Worm (Caenorhabditis elegans) whole organism, L1 larva: Measurements from ENCODE around the gene F27E5.8.

Experiments used
- C04F5.9 ChIP-seq: sonication (generic microtip); optimal IDR thresholded peaks from 2 replicates; lab custom pipeline; 2016; ENCODE audit warnings: missing genetic modification characterization, missing compliant biosample characterization
- C16A3.4 ChIP-seq: fragments of 150-350 bp; optimal IDR thresholded peaks from 2 replicates; lab custom pipeline; 2014; ENCODE audit warnings: missing biosample characterization, missing genetic modification characterization
- F16B12.6 ChIP-seq: fragments of 150-350 bp; optimal IDR thresholded peaks from 2 replicates; lab custom pipeline; 2014; ENCODE audit warnings: missing biosample characterization, missing genetic modification characterization
- Y116A8C.19 ChIP-seq: sonication (generic microtip); optimal IDR thresholded peaks from 2 replicates; lab custom pipeline; 2016; ENCODE audit warnings: missing compliant biosample characterization, missing genetic modification characterization, borderline replicate concordance
- aly-2 ChIP-seq: fragments of 150-350 bp; optimal IDR thresholded peaks from 2 replicates; lab custom pipeline; 2014; ENCODE audit warnings: missing biosample characterization, missing genetic modification characterization
- blmp-1 ChIP-seq: fragments of 150-350 bp; optimal IDR thresholded peaks from 2 replicates; lab custom pipeline; 2014; ENCODE audit warnings: missing biosample characterization, missing genetic modification characterization
- ceh-63 ChIP-seq: fragments of 200-800 bp; sonication (Bioruptor generic); optimal IDR thresholded peaks from 2 replicates; lab custom pipeline; 2018; ENCODE audit warnings: mild to moderate bottlenecking, missing genetic modification characterization, missing compliant biosample characterization
- ceh-82 ChIP-seq, 3 experiments: fragments of 150-350 bp in 1 of 3; sonication (generic microtip) in 2 of 3; optimal IDR thresholded peaks; 2 replicates each; lab custom pipeline; 2014 to 2017; ENCODE audit warnings: missing biosample characterization in 3 of 3, missing genetic modification characterization in 3 of 3
- ceh-90 ChIP-seq: sonication (generic microtip); optimal IDR thresholded peaks from 2 replicates; lab custom pipeline; 2016; ENCODE audit warnings: missing genetic modification characterization, missing compliant biosample characterization
- ces-1 ChIP-seq: fragments of 150-350 bp; optimal IDR thresholded peaks from 2 replicates; lab custom pipeline; 2014; ENCODE audit warnings: missing biosample characterization, missing genetic modification reagents, missing genetic modification characterization
- dpl-1 ChIP-seq, 3 experiments: fragments of 150-350 bp in 2 of 3; sonication (generic microtip) in 1 of 3; optimal IDR thresholded peaks; 2 replicates each; lab custom pipeline; 2014 to 2017; ENCODE audit warnings: missing biosample characterization in 3 of 3, missing genetic modification characterization in 3 of 3, missing genetic modification reagents in 3 of 3
- efl-1 ChIP-seq, 4 experiments: fragments of 150-350 bp; optimal IDR thresholded peaks in 3 of 4; peaks in 1 of 4; 1 replicate in 1 of 4; 2 replicates in 3 of 4; lab custom pipeline; 2014; ENCODE audit warnings: missing biosample characterization in 2 of 4, missing genetic modification characterization in 2 of 4, missing genetic modification reagents in 2 of 4
- egl-13 ChIP-seq: sonication (generic microtip); optimal IDR thresholded peaks from 2 replicates; lab custom pipeline; 2016; ENCODE audit warnings: missing genotype, missing genetic modification reagents, missing genetic modification characterization, missing compliant biosample characterization
- elt-2 ChIP-seq: sonication (generic microtip); optimal IDR thresholded peaks from 2 replicates; lab custom pipeline; 2016; ENCODE audit warnings: missing genetic modification characterization, mild to moderate bottlenecking, inconsistent platforms, missing compliant biosample characterization, missing genetic modification reagents
- elt-3 ChIP-seq, 6 experiments: fragments of 150-350 bp in 1 of 6; sonication (generic microtip); optimal IDR thresholded peaks; 2 replicates each; lab custom pipeline; 2017 to 2018; ENCODE audit warnings: missing biosample characterization in 6 of 6, missing genetic modification characterization in 6 of 6, inconsistent platforms in 1 of 6
- ets-5 ChIP-seq: fragments of 200-800 bp; sonication (Bioruptor generic); IDR thresholded peaks from 2 replicates; pipeline ENCODE4 v1.3.6; 2022; ENCODE audit warnings: missing genetic modification characterization, missing compliant biosample characterization
- fkh-10 ChIP-seq: sonication (generic microtip); optimal IDR thresholded peaks from 2 replicates; lab custom pipeline; 2017; ENCODE audit warnings: missing biosample characterization, missing genetic modification reagents, missing genetic modification characterization
- fkh-4 ChIP-seq: sonication (generic microtip); optimal IDR thresholded peaks from 2 replicates; lab custom pipeline; 2016; ENCODE audit warnings: missing compliant biosample characterization, missing genetic modification characterization, borderline replicate concordance
- fos-1 ChIP-seq: fragments of 150-350 bp; optimal IDR thresholded peaks from 2 replicates; lab custom pipeline; 2014; ENCODE audit warnings: missing biosample characterization, missing genetic modification characterization
- hlh-4 ChIP-seq: sonication (generic microtip); optimal IDR thresholded peaks from 2 replicates; lab custom pipeline; 2016; ENCODE audit warnings: mild to moderate bottlenecking, missing genetic modification characterization, missing compliant biosample characterization
- hpl-2 ChIP-seq: fragments of 150-350 bp; optimal IDR thresholded peaks from 2 replicates; lab custom pipeline; 2014; ENCODE audit warnings: missing biosample characterization, missing genetic modification reagents, missing genetic modification characterization
- jun-1 ChIP-seq: fragments of 150-350 bp; optimal IDR thresholded peaks from 2 replicates; lab custom pipeline; 2014; ENCODE audit warnings: missing biosample characterization, missing genetic modification reagents, missing genetic modification characterization
- lin-13 ChIP-seq: fragments of 150-350 bp; optimal IDR thresholded peaks from 2 replicates; lab custom pipeline; 2014; ENCODE audit warnings: missing biosample characterization, missing genetic modification reagents, missing genetic modification characterization
- lin-14 ChIP-seq: fragments of 200-800 bp; sonication (Bioruptor generic); optimal IDR thresholded peaks from 2 replicates; lab custom pipeline; 2018; ENCODE audit warnings: mild to moderate bottlenecking, missing genetic modification characterization, moderate library complexity, missing compliant biosample characterization
- lin-15B ChIP-seq: fragments of 150-350 bp; sonication (generic microtip); optimal IDR thresholded peaks from 3 replicates; lab custom pipeline; 2014; ENCODE audit warnings: missing biosample characterization, missing genetic modification characterization
- lin-35 ChIP-seq, 2 experiments: fragments of 150-350 bp; optimal IDR thresholded peaks; 2 replicates each; lab custom pipeline; 2014; ENCODE audit warnings: missing biosample characterization in 2 of 2, missing genetic modification characterization in 2 of 2, missing genetic modification reagents in 2 of 2
- lin-39 ChIP-seq: fragments of 150-350 bp; optimal IDR thresholded peaks from 2 replicates; lab custom pipeline; 2014; ENCODE audit warnings: missing biosample characterization, missing genetic modification reagents, missing genetic modification characterization
- lir-3 ChIP-seq: sonication (generic microtip); optimal IDR thresholded peaks from 2 replicates; lab custom pipeline; 2016; ENCODE audit warnings: mild to moderate bottlenecking, missing genetic modification characterization, moderate library complexity, missing compliant biosample characterization; ENCODE audit not compliant: poor library complexity
- lsy-2 ChIP-seq, 2 experiments: fragments of 150-350 bp; optimal IDR thresholded peaks; 2 replicates each; lab custom pipeline; 2014; ENCODE audit warnings: missing biosample characterization in 2 of 2, missing genetic modification characterization in 2 of 2
- mab-9 ChIP-seq: fragments of 200-800 bp; sonication (Bioruptor generic); IDR thresholded peaks from 2 replicates; pipeline ENCODE4 v1.3.6; 2022; ENCODE audit warnings: missing genetic modification reagents, missing genetic modification characterization, missing compliant biosample characterization
- nhr-237 ChIP-seq: fragments of 150-350 bp; optimal IDR thresholded peaks from 2 replicates; lab custom pipeline; 2014; ENCODE audit warnings: missing biosample characterization, missing genetic modification characterization
- nhr-28 ChIP-seq: fragments of 150-350 bp; optimal IDR thresholded peaks from 2 replicates; lab custom pipeline; 2014; ENCODE audit warnings: missing biosample characterization, missing genetic modification characterization
- nhr-71 ChIP-seq: sonication (generic microtip); optimal IDR thresholded peaks from 2 replicates; lab custom pipeline; 2016; ENCODE audit warnings: mild to moderate bottlenecking, missing genetic modification characterization, moderate library complexity, missing compliant biosample characterization
- nhr-76 ChIP-seq: sonication (generic microtip); optimal IDR thresholded peaks from 2 replicates; lab custom pipeline; 2017; ENCODE audit warnings: missing biosample characterization, missing genetic modification characterization
- nhr-77 ChIP-seq: fragments of 150-350 bp; optimal IDR thresholded peaks from 2 replicates; lab custom pipeline; 2014; ENCODE audit warnings: missing biosample characterization, missing genetic modification characterization
- nhr-84 ChIP-seq: sonication (generic microtip); optimal IDR thresholded peaks from 2 replicates; lab custom pipeline; 2017; ENCODE audit warnings: missing biosample characterization, missing genetic modification characterization
- rnt-1 ChIP-seq: sonication (generic microtip); optimal IDR thresholded peaks from 2 replicates; lab custom pipeline; 2016; ENCODE audit warnings: mild to moderate bottlenecking, missing genetic modification characterization, moderate library complexity, missing compliant biosample characterization
- skn-1 ChIP-seq: fragments of 150-350 bp; optimal IDR thresholded peaks from 2 replicates; lab custom pipeline; 2014; ENCODE audit warnings: missing biosample characterization, missing genetic modification characterization
- snpc-4 ChIP-seq: fragments of 150-350 bp; optimal IDR thresholded peaks from 2 replicates; lab custom pipeline; 2014; ENCODE audit warnings: missing biosample characterization, missing genetic modification characterization
- snu-23 ChIP-seq: sonication (generic microtip); optimal IDR thresholded peaks from 2 replicates; lab custom pipeline; 2016; ENCODE audit warnings: missing genetic modification characterization, missing compliant biosample characterization
- sox-4 ChIP-seq: sonication (generic microtip); optimal IDR thresholded peaks from 2 replicates; lab custom pipeline; 2016; ENCODE audit warnings: missing genetic modification characterization, missing compliant biosample characterization
- sup-37 ChIP-seq: fragments of 200-800 bp; sonication (Bioruptor generic); optimal IDR thresholded peaks from 2 replicates; lab custom pipeline; 2018; ENCODE audit warnings: mild to moderate bottlenecking, missing genetic modification characterization, missing compliant biosample characterization
- swsn-7 ChIP-seq: sonication (generic microtip); optimal IDR thresholded peaks from 2 replicates; lab custom pipeline; 2016; ENCODE audit warnings: missing genetic modification characterization, missing compliant biosample characterization
- tlp-1 ChIP-seq: fragments of 150-350 bp; optimal IDR thresholded peaks from 2 replicates; lab custom pipeline; 2014; ENCODE audit warnings: missing biosample characterization, missing genetic modification characterization
- unc-62 ChIP-seq: fragments of 150-350 bp; optimal IDR thresholded peaks from 2 replicates; lab custom pipeline; 2014; ENCODE audit warnings: missing biosample characterization, missing genetic modification reagents, missing genetic modification characterization
- unc-98 ChIP-seq: fragments of 200-800 bp; sonication (Bioruptor generic); IDR thresholded peaks from 2 replicates; pipeline ENCODE4 v1.3.6; 2022; ENCODE audit warnings: missing genetic modification characterization, missing compliant biosample characterization
- vab-15 ChIP-seq: sonication (generic microtip); optimal IDR thresholded peaks from 2 replicates; lab custom pipeline; 2017; ENCODE audit warnings: missing genotype, mild to moderate bottlenecking, missing genetic modification characterization, missing compliant biosample characterization
- xbp-1 ChIP-seq: sonication (generic microtip); optimal IDR thresholded peaks from 2 replicates; lab custom pipeline; 2016; ENCODE audit warnings: missing genetic modification characterization, missing compliant biosample characterization
- zag-1 ChIP-seq: fragments of 150-350 bp; optimal IDR thresholded peaks from 2 replicates; lab custom pipeline; 2014; ENCODE audit warnings: missing biosample characterization, missing genetic modification characterization
- zip-4 ChIP-seq: fragments of 200-800 bp; sonication (Bioruptor generic); optimal IDR thresholded peaks from 2 replicates; lab custom pipeline; 2018; ENCODE audit warnings: mild to moderate bottlenecking, missing genetic modification characterization, moderate library complexity, missing compliant biosample characterization
- ztf-11 ChIP-seq, 2 experiments: sonication (generic microtip); optimal IDR thresholded peaks; 2 replicates each; lab custom pipeline; 2016 to 2017; ENCODE audit warnings: missing genetic modification characterization in 2 of 2, missing biosample characterization in 1 of 2, missing compliant biosample characterization in 1 of 2

Gene F27E5.8

ce11 chrII:10174338-10174737 is 47.0 kb upstream of the F27E5.8 start, which contains the start of gene F33H1.4 (continued):
- TF ChIP-seq lin-35 (GFP tag; optimal IDR thresholded peaks at IDR 0.05; lab: Kevin White, UChicago) (peak; percentile 62 to 74), ets-5 (no peak), unc-98 (GFP tag; lab: Robert Waterston, UW) (no peak), sox-4 (no peak), tlp-1 (tag; lab: Kevin White, UChicago) (no peak), fkh-4 (no peak), ceh-63 (GFP tag; lab: Kevin White, UChicago) (no peak), elt-2 (tag; lab: Kevin White, UChicago) (no peak), lin-39 (tag; lab: Kevin White, UChicago) (no peak), swsn-7 (tag; lab: Kevin White, UChicago) (peak; percentile 35), skn-1 (tag; lab: Kevin White, UChicago) (peak; percentile 3), ceh-90 (tag; lab: Kevin White, UChicago) (no peak), nhr-28 (tag; lab: Kevin White, UChicago) (no peak), dpl-1 (GFP tag; optimal IDR thresholded peaks at IDR 0.05; lab: Kevin White, UChicago) (peak; percentile 27 to 50 (median 50)), xbp-1 (peak; percentile 16), C16A3.4 (tag; lab: Kevin White, UChicago) (no peak), hlh-4 (no peak), hpl-2 (GFP tag; lab: Kevin White, UChicago) (no peak), nhr-84 (tag; lab: Kevin White, UChicago) (no peak), fkh-10 (GFP tag; lab: Kevin White, UChicago) (no peak), rnt-1 (peak; percentile 61), F16B12.6 (tag; lab: Kevin White, UChicago) (peak; percentile 23), snpc-4 (tag; lab: Kevin White, UChicago) (no peak), sup-37 (GFP tag; lab: Kevin White, UChicago) (no peak), nhr-76 (no peak), nhr-237 (tag; lab: Kevin White, UChicago) (no peak), Y116A8C.19 (tag; lab: Kevin White, UChicago) (no peak), zip-4 (GFP tag; lab: Kevin White, UChicago) (peak; percentile 30), C04F5.9 (tag; lab: Kevin White, UChicago) (no peak), ces-1 (GFP tag; lab: Kevin White, UChicago) (no peak), ceh-82 (tag; optimal IDR thresholded peaks at IDR 0.05; lab: Kevin White, UChicago) (peak in 2 of 3 experiments; percentile 20 to 57), egl-13 (no peak), nhr-71 (peak; percentile 61), lin-13 (GFP tag; lab: Kevin White, UChicago) (peak; percentile 98), blmp-1 (tag; lab: Kevin White, UChicago) (peak; percentile 91), unc-62 (GFP tag; lab: Kevin White, UChicago) (no peak), nhr-77 (tag; lab: Kevin White, UChicago) (peak; percentile 23)

ce11 chrII:10172436-10172973 is 45.2 kb upstream of the F27E5.8 start, which contains the start of gene wbp-11:
Gene wbp-11 (plus strand): TSS chrII:10172923.
- TF ChIP-seq lin-15B = peak; percentile 33
- no peak for TF ChIP-seq ztf-11 (tag; optimal IDR thresholded peaks at IDR 0.05; lab: Kevin White, UChicago)
- TF ChIP-seq dpl-1 (GFP tag; optimal IDR thresholded peaks at IDR 0.05; lab: Kevin White, UChicago) = peak in 2 of 3 experiments; percentile 34 to 64
- TF ChIP-seq efl-1 (optimal IDR thresholded peaks at IDR 0.05; lab: Kevin White, UChicago) = peak; percentile 21 to 48
- peak; percentile 57 to 89 for TF ChIP-seq efl-1 (GFP tag; optimal IDR thresholded peaks at IDR 0.05 in 1 of 2; lab: Kevin White, UChicago)
- TF ChIP-seq zag-1 (tag; lab: Kevin White, UChicago) = no peak
- TF ChIP-seq lsy-2 (tag; optimal IDR thresholded peaks at IDR 0.05; lab: Kevin White, UChicago) = peak in 1 of 2 experiments; percentile 70
- no peak for TF ChIP-seq nhr-71
- TF ChIP-seq blmp-1 (tag; lab: Kevin White, UChicago) = peak; percentile 33
- peak; percentile 6 for TF ChIP-seq lin-14
- TF ChIP-seq mab-9 (GFP tag; lab: Robert Waterston, UW) = no peak
- peak; percentile 14 for TF ChIP-seq rnt-1
- peak in 1 of 6 experiments; percentile 14 for TF ChIP-seq elt-3 (tag; optimal IDR thresholded peaks at IDR 0.05; lab: Kevin White, UChicago)
- TF ChIP-seq lin-35 (GFP tag; optimal IDR thresholded peaks at IDR 0.05; lab: Kevin White, UChicago) = peak; percentile 49 to 76
- TF ChIP-seq ces-1 (GFP tag; lab: Kevin White, UChicago) = no peak
- no peak for TF ChIP-seq jun-1 (tag; lab: Kevin White, UChicago)
- TF ChIP-seq unc-62 (GFP tag; lab: Kevin White, UChicago) = no peak
- no peak for TF ChIP-seq nhr-84 (tag; lab: Kevin White, UChicago)
- peak in 1 of 3 experiments; percentile 8 for TF ChIP-seq ceh-82 (tag; optimal IDR thresholded peaks at IDR 0.05; lab: Kevin White, UChicago)
- TF ChIP-seq vab-15 = no peak
- TF ChIP-seq snpc-4 (tag; lab: Kevin White, UChicago) = no peak
- TF ChIP-seq fos-1 = no peak
- peak; percentile 22 for TF ChIP-seq snu-23 (GFP tag; lab: Kevin White, UChicago)
- no peak for TF ChIP-seq aly-2 (tag; lab: Kevin White, UChicago)
- TF ChIP-seq lir-3 (tag; lab: Kevin White, UChicago) = no peak
